Worm (Caenorhabditis elegans): ENCODE data around the gene ape-1.

The ape-1 gene

ce11 chrV:11641298-11641787, 34.4 kb upstream of the ape-1 start (continued):
- no peak for TF ChIP-seq syd-9 (tag; optimal IDR thresholded peaks at IDR 0.05)
- no peak for TF ChIP-seq pha-4 (tag; optimal IDR thresholded peaks at IDR 0.05)
- no peak for TF ChIP-seq elt-4 (tag; optimal IDR thresholded peaks at IDR 0.05)
- no peak for TF ChIP-seq zip-5 (tag; optimal IDR thresholded peaks at IDR 0.05)
- no peak for TF ChIP-seq K09A11.1 (tag; optimal IDR thresholded peaks at IDR 0.05; ENCODE audit: insufficient read depth)
- TF ChIP-seq fax-1 (tag; optimal IDR thresholded peaks at IDR 0.05) = no peak
- no peak for TF ChIP-seq odd-2 (tag; optimal IDR thresholded peaks at IDR 0.05)
- no peak for TF ChIP-seq ceh-45 (GFP tag; IDR thresholded peaks at IDR 0.05)
- no peak for TF ChIP-seq eyg-1 (tag; optimal IDR thresholded peaks at IDR 0.05)
- TF ChIP-seq che-1 (tag; optimal IDR thresholded peaks at IDR 0.05) = no peak
- TF ChIP-seq hlh-6 (tag; optimal IDR thresholded peaks at IDR 0.05) = peak; percentile 51
- no peak for TF ChIP-seq fkh-10 (GFP tag; optimal IDR thresholded peaks at IDR 0.05)
- no peak for TF ChIP-seq sdc-2 (tag; optimal IDR thresholded peaks at IDR 0.05)
- no peak for TF ChIP-seq elt-2 (tag; optimal IDR thresholded peaks at IDR 0.05)
- no peak for TF ChIP-seq hlh-13 (GFP tag; optimal IDR thresholded peaks at IDR 0.05)
- peak; percentile 89 for TF ChIP-seq ceh-14 (tag; optimal IDR thresholded peaks at IDR 0.05)
- TF ChIP-seq ahr-1 (tag; optimal IDR thresholded peaks at IDR 0.05) = no peak
- no peak for TF ChIP-seq unc-86 (tag; optimal IDR thresholded peaks at IDR 0.05)
- peak; percentile 32 for TF ChIP-seq ref-2 (tag; optimal IDR thresholded peaks at IDR 0.05)
- no peak for TF ChIP-seq ztf-16 (tag; optimal IDR thresholded peaks at IDR 0.05)
- no peak for TF ChIP-seq nhr-11 (tag; optimal IDR thresholded peaks at IDR 0.05)
- TF ChIP-seq F13H6.1 (tag; optimal IDR thresholded peaks at IDR 0.05) = no peak
- no peak for TF ChIP-seq ceh-34 (tag; optimal IDR thresholded peaks at IDR 0.05)
- no peak for TF ChIP-seq mec-3 (tag; optimal IDR thresholded peaks at IDR 0.05; ENCODE audit: borderline replicate concordance)
- no peak for TF ChIP-seq hlh-15 (tag; optimal IDR thresholded peaks at IDR 0.05)
- TF ChIP-seq T23F11.4 (GFP tag; optimal IDR thresholded peaks at IDR 0.05) = no peak
- TF ChIP-seq ceh-9 (tag; optimal IDR thresholded peaks at IDR 0.05) = no peak
- peak; percentile 98 for TF ChIP-seq unc-42 (tag; optimal IDR thresholded peaks at IDR 0.05)
- TF ChIP-seq ceh-19 (GFP tag; optimal IDR thresholded peaks at IDR 0.05) = peak; percentile 33
- peak; percentile 45 for TF ChIP-seq nfya-1 (tag; optimal IDR thresholded peaks at IDR 0.05)
- peak; percentile 14 for TF ChIP-seq pat-9 (tag; optimal IDR thresholded peaks at IDR 0.05)
- no peak for TF ChIP-seq pag-3 (tag; optimal IDR thresholded peaks at IDR 0.05; ENCODE audit: borderline replicate concordance)
- TF ChIP-seq ceh-2 (tag; optimal IDR thresholded peaks at IDR 0.05) = no peak
- TF ChIP-seq ceh-24 (tag; optimal IDR thresholded peaks at IDR 0.05) = no peak
- TF ChIP-seq K02D7.2 (tag; optimal IDR thresholded peaks at IDR 0.05) = no peak
- no peak for TF ChIP-seq pax-1 (tag; optimal IDR thresholded peaks at IDR 0.05)
- no peak for TF ChIP-seq ceh-30 (tag; optimal IDR thresholded peaks at IDR 0.05)
- no peak for TF ChIP-seq dve-1 (tag; optimal IDR thresholded peaks at IDR 0.05)
- TF ChIP-seq tbx-2 (tag; optimal IDR thresholded peaks at IDR 0.05) = peak; percentile 48
- no peak for TF ChIP-seq ceh-48 (tag; optimal IDR thresholded peaks at IDR 0.05)
- no peak for TF ChIP-seq ceh-6 (GFP tag; optimal IDR thresholded peaks at IDR 0.05)
- TF ChIP-seq dmd-4 (tag; optimal IDR thresholded peaks at IDR 0.05; ENCODE audit: borderline replicate concordance) = no peak
- TF ChIP-seq C08G9.2 (tag; optimal IDR thresholded peaks at IDR 0.05) = peak; percentile 11
- TF ChIP-seq ceh-18 (tag; optimal IDR thresholded peaks at IDR 0.05) = peak; percentile 79
- TF ChIP-seq nhr-232 (tag; optimal IDR thresholded peaks at IDR 0.05) = no peak
- TF ChIP-seq ceh-22 (tag; optimal IDR thresholded peaks at IDR 0.05) = no peak
- no peak for TF ChIP-seq npax-4 (tag; optimal IDR thresholded peaks at IDR 0.05)
- no peak for TF ChIP-seq ama-1 (optimal IDR thresholded peaks at IDR 0.05)

All from whole organism, late embryonic.